Comparison of ENCODE assay signal across 4 fruit fly cellular contexts in the genomic region with DNA sequence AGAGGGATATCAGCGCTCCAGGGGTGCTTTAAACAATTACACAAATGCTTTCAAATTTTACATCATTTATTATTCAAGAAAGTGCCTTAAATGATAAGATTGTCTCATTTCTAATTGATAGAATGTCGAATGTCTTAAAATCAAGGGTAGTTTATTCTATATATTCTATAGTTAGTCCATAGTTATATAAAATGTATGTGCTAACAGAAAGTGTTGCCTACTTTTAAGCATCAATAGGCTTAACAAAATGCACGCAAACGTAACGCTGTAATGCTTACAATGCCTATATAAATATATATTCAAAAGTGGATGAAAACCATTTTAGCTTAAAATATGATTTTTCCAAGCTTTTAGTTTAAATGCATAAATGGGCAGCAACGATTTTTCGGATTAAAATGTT.
TF ChIP-seq lines count a peak whose summit lies in the region.

No protein-coding gene starts in this region.

- TF ChIP-seq CTCF in whole organism, embryonic (GFP tag; optimal IDR thresholded peaks at IDR 0.05; lab: Kevin White, UChicago), result no peak

TF ChIP-seq in whole organism, embryonic, 481 proteins besides CTCF, POLR2A, EP300 and RAD21 (continues in another document):
- no peak for TF ChIP-seq ro (GFP tag; IDR thresholded peaks at IDR 0.05; lab: Robert Waterston, UW)
- no peak for TF ChIP-seq CG17568 (GFP tag; optimal IDR thresholded peaks at IDR 0.05; lab: Kevin White, UChicago)
- TF ChIP-seq cas (GFP tag; IDR thresholded peaks at IDR 0.05; lab: Robert Waterston, UW), result no peak
- no peak for TF ChIP-seq Sox100B (GFP tag; optimal IDR thresholded peaks at IDR 0.05; lab: Kevin White, UChicago)
- TF ChIP-seq Oaz (GFP tag; IDR thresholded peaks at IDR 0.05; lab: Robert Waterston, UW), result no peak
- peak; percentile 28 for TF ChIP-seq CG2120 (GFP tag; optimal IDR thresholded peaks at IDR 0.05; lab: Kevin White, UChicago)
- peak; percentile 27 for TF ChIP-seq grau (tag; optimal IDR thresholded peaks at IDR 0.05; lab: Kevin White, UChicago)
- peak; percentile 5 for TF ChIP-seq lilli (GFP tag; optimal IDR thresholded peaks at IDR 0.05; lab: Kevin White, UChicago)
- TF ChIP-seq CG30403 (GFP tag; optimal IDR thresholded peaks at IDR 0.05; lab: Kevin White, UChicago), result peak; percentile 17
- no peak for TF ChIP-seq mld (GFP tag; IDR thresholded peaks at IDR 0.05; lab: Robert Waterston, UW; ENCODE audit: partially characterized antibody)
- TF ChIP-seq Pdp1 (GFP tag; optimal IDR thresholded peaks at IDR 0.05; lab: Kevin White, UChicago), result peak in 1 of 2 experiments; percentile 7
- TF ChIP-seq Med (GFP tag; lab: Kevin White, UChicago), result peak; percentile 41
- peak; percentile 45 for TF ChIP-seq CG2678 (tag; optimal IDR thresholded peaks at IDR 0.05; lab: Kevin White, UChicago)
- no peak for TF ChIP-seq Blimp-1 (GFP tag; optimal IDR thresholded peaks at IDR 0.05; lab: Kevin White, UChicago)
- no peak for TF ChIP-seq MESR4 (GFP tag; optimal IDR thresholded peaks at IDR 0.05; lab: Kevin White, UChicago)
- peak; percentile 41 for TF ChIP-seq CG7839 (tag; optimal IDR thresholded peaks at IDR 0.05; lab: Kevin White, UChicago)
- peak; percentile 56 for TF ChIP-seq Hand (GFP tag; optimal IDR thresholded peaks at IDR 0.05; lab: Kevin White, UChicago)
- TF ChIP-seq dmrt99B (tag; optimal IDR thresholded peaks at IDR 0.05; lab: Kevin White, UChicago), result peak; percentile 4
- no peak for TF ChIP-seq pb (GFP tag; optimal IDR thresholded peaks at IDR 0.05; lab: Kevin White, UChicago)
- TF ChIP-seq CG12659 (GFP tag; optimal IDR thresholded peaks at IDR 0.05; lab: Kevin White, UChicago), result peak; percentile 5
- TF ChIP-seq CG18619 (GFP tag; optimal IDR thresholded peaks at IDR 0.05; lab: Kevin White, UChicago), result peak; percentile 18
- peak; percentile 52 for TF ChIP-seq Meics (GFP tag; optimal IDR thresholded peaks at IDR 0.05; lab: Kevin White, UChicago)

TF ChIP-seq in whole organism, prepupa, 60 proteins besides CTCF, POLR2A, EP300 and RAD21:
- TF ChIP-seq Eip78C (GFP tag; lab: Kevin White, UChicago) (peak; percentile 65), net (GFP tag; optimal IDR thresholded peaks at IDR 0.05; lab: Kevin White, UChicago) (no peak)

TF ChIP-seq in whole organism, pupa, 21 proteins besides CTCF, POLR2A, EP300 and RAD21:
- TF ChIP-seq CG8159 (tag; optimal IDR thresholded peaks at IDR 0.05; lab: Kevin White, UChicago) (peak; percentile 8), CG14655 (GFP tag; optimal IDR thresholded peaks at IDR 0.05; lab: Kevin White, UChicago) (no peak)

TF ChIP-seq in whole organism, wandering third instar larva, 38 proteins besides CTCF, POLR2A, EP300 and RAD21:
- TF ChIP-seq tai (GFP tag; optimal IDR thresholded peaks at IDR 0.05; lab: Kevin White, UChicago), result peak; percentile 1
- TF ChIP-seq brk (GFP tag; optimal IDR thresholded peaks at IDR 0.05; lab: Kevin White, UChicago), result no peak
